Fruit fly (Drosophila melanogaster): ENCODE measurements around the gene pzg.

pzg gene

DNA sequence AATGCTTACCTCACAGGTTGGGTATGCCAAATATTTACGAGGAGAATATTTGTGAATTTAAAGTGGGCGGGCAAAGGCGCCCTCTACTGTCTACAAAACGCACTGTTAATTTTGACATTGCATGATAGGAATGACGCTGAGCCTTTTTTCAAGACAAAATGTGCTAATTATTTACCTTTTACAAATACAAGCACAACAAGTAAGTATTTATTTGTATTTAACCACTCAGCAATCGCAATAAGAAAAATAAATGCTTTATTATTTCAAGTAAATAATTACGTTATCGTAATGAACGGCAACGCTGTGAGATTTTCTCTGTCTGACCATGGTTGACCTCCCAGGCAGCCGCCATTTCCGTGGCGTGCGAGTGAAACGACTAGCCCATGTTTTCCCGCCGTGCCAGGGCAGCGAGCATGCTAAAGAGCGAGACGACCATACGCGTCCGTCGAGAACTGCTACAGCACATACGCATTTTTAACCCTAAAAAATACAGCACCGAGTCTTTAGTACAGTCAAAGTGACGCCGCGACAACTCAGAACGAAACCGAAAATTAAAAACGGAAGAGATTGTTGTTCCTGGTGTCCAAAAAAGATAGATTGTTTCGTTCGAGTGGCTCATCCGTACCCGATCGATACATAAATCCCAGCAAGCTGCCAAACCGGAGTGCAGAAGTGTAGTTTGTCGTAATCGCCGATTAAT is at the start of gene pzg, which contains the start of gene CG12974:
pzg (plus strand) TSS at position 461 of the 700 bp plus-strand sequence.
CG12974 (minus strand) TSS at position 324 of the 700 bp plus-strand sequence.
- peak; percentile 71 for TF ChIP-seq CG9797 (GFP tag; optimal IDR thresholded peaks at IDR 0.05)
- TF ChIP-seq Dll (GFP tag; IDR thresholded peaks at IDR 0.05; ENCODE audit: partially characterized antibody) = peak; percentile 69; the same call in 3 of the 4 replicates
- no peak for TF ChIP-seq usp (GFP tag; optimal IDR thresholded peaks at IDR 0.05)
- TF ChIP-seq esg (GFP tag; conservative IDR thresholded peaks at IDR 0.05) = peak; percentile 85
- no peak for TF ChIP-seq eve (GFP tag; optimal IDR thresholded peaks at IDR 0.05)
- 0 out of 2 replicates have a peak, but pooled peaks have one; percentile 37 for TF ChIP-seq Poxn (GFP tag; IDR thresholded peaks at IDR 0.05)
- TF ChIP-seq Adf1 (GFP tag; IDR thresholded peaks at IDR 0.05) = peak; percentile 54
- TF ChIP-seq CG17568 (GFP tag; optimal IDR thresholded peaks at IDR 0.05) = no peak
- peak; percentile 82 for TF ChIP-seq E2f1 (GFP tag; IDR thresholded peaks at IDR 0.05)
- TF ChIP-seq CG17612 (GFP tag; IDR thresholded peaks at IDR 0.05) = no peak
- TF ChIP-seq Atf3 (GFP tag; optimal IDR thresholded peaks at IDR 0.05) = peak; percentile 55
- TF ChIP-seq disco-r (GFP tag; optimal IDR thresholded peaks at IDR 0.05) = peak; percentile 67
- peak; percentile 49 for TF ChIP-seq vfl (GFP tag; optimal IDR thresholded peaks at IDR 0.05)
- TF ChIP-seq CG9727 (GFP tag; optimal IDR thresholded peaks at IDR 0.05) = peak; percentile 92
- TF ChIP-seq CG17912 (GFP tag; optimal IDR thresholded peaks at IDR 0.05) = peak; percentile 75
- peak; percentile 85 for TF ChIP-seq Lhr (GFP tag; optimal IDR thresholded peaks at IDR 0.05)
- peak; percentile 89 for TF ChIP-seq CG10543 (GFP tag; optimal IDR thresholded peaks at IDR 0.05)
- no peak for TF ChIP-seq tio (GFP tag; optimal IDR thresholded peaks at IDR 0.05)
- peak; percentile 22 for TF ChIP-seq fd64A (GFP tag; optimal IDR thresholded peaks at IDR 0.05)
- peak; percentile 83 for TF ChIP-seq CG11456 (GFP tag; IDR thresholded peaks at IDR 0.05)
- TF ChIP-seq Dfd (GFP tag; optimal IDR thresholded peaks at IDR 0.05) = no peak
- TF ChIP-seq CG1602 (GFP tag; optimal IDR thresholded peaks at IDR 0.05) = peak; percentile 83
- no peak for TF ChIP-seq C15 (GFP tag; IDR thresholded peaks at IDR 0.05)
- TF ChIP-seq peb (GFP tag; IDR thresholded peaks at IDR 0.05) = peak; percentile 78
- peak; percentile 35 for TF ChIP-seq CG6654 (GFP tag; optimal IDR thresholded peaks at IDR 0.05)
- peak; percentile 69; the same call in 1 of the 3 replicates for TF ChIP-seq so (GFP tag; IDR thresholded peaks at IDR 0.05)
- peak; percentile 68 for TF ChIP-seq lab (GFP tag; optimal IDR thresholded peaks at IDR 0.05)
- TF ChIP-seq vvl (GFP tag; IDR thresholded peaks at IDR 0.05) = peak; percentile 83
- peak; percentile 45 for TF ChIP-seq pfk (GFP tag; optimal IDR thresholded peaks at IDR 0.05)
- peak; percentile 15 for TF ChIP-seq CG13123 (GFP tag; optimal IDR thresholded peaks at IDR 0.05)
- peak; percentile 69 for TF ChIP-seq CG43689 (GFP tag; IDR thresholded peaks at IDR 0.05)
- TF ChIP-seq NC2α (GFP tag; optimal IDR thresholded peaks at IDR 0.05) = peak; percentile 60
- TF ChIP-seq Kr (GFP tag; optimal IDR thresholded peaks at IDR 0.05) = peak; percentile 89
- TF ChIP-seq CG13624 (GFP tag; optimal IDR thresholded peaks at IDR 0.05) = peak; percentile 69
- peak; percentile 81 for TF ChIP-seq CHES-1-like (GFP tag; optimal IDR thresholded peaks at IDR 0.05)
- peak; percentile 81 for TF ChIP-seq CG10147 (GFP tag; optimal IDR thresholded peaks at IDR 0.05)
- TF ChIP-seq CG10654 (GFP tag; optimal IDR thresholded peaks at IDR 0.05) = peak; percentile 67
- TF ChIP-seq Taf1 (GFP tag; IDR thresholded peaks at IDR 0.05) = 0 out of 2 replicates have a peak, but pooled peaks have one; percentile 14
- TF ChIP-seq mld (GFP tag; IDR thresholded peaks at IDR 0.05; ENCODE audit: partially characterized antibody) = peak; percentile 62; the same call in 1 of the 3 replicates
- TF ChIP-seq HLH4C (GFP tag; IDR thresholded peaks at IDR 0.05; ENCODE audit: partially characterized antibody) = peak; percentile 83
- TF ChIP-seq Usf (GFP tag; optimal IDR thresholded peaks at IDR 0.05) = peak; percentile 61
- TF ChIP-seq Dref (GFP tag; IDR thresholded peaks at IDR 0.05) = peak; percentile 40
- peak; percentile 40 for TF ChIP-seq CG11398 (GFP tag; optimal IDR thresholded peaks at IDR 0.05)
- TF ChIP-seq HLHmδ (GFP tag; optimal IDR thresholded peaks at IDR 0.05) = peak; percentile 69
- TF ChIP-seq Antp (GFP tag; optimal IDR thresholded peaks at IDR 0.05) = peak; percentile 55
- peak; percentile 80; the same call in 2 of the 3 replicates for TF ChIP-seq CG2889 (GFP tag; IDR thresholded peaks at IDR 0.05)
- TF ChIP-seq D19A (tag; optimal IDR thresholded peaks at IDR 0.05) = peak; percentile 24
- TF ChIP-seq hb (GFP tag; IDR thresholded peaks at IDR 0.05; ENCODE audit: partially characterized antibody) = peak; percentile 87
- TF ChIP-seq H2.0 (GFP tag; IDR thresholded peaks at IDR 0.05) = peak; percentile 73; the same call in 1 of the 2 replicates

Measured in whole organism, embryonic.